Worm (Caenorhabditis elegans) whole organism, L3 larva: ENCODE measurements around the gene dmsr-14.

ENCODE experiments used
- nhr-12 ChIP-seq: fragments of 150-350 bp; optimal IDR thresholded peaks from 2 replicates; lab custom pipeline; 2014; ENCODE audit warnings: missing biosample characterization, missing genetic modification characterization
- tbx-2 ChIP-seq: sonication (generic microtip); optimal IDR thresholded peaks from 2 replicates; lab custom pipeline; 2016; ENCODE audit warnings: mild to moderate bottlenecking, missing genetic modification characterization, missing compliant biosample characterization

- TF ChIP-seq tbx-2 (no peak), nhr-12 (tag; lab: Kevin White, UChicago) (no peak)
Observed at ce11 chrV:6835242-6835641, 18.2 kb upstream of the dmsr-14 start, which contains the start of the genes T15B7.14 and col-143.
